Worm (Caenorhabditis elegans) whole organism, L4 larva: ENCODE results near the gene fbxa-158.

ENCODE experiments used
- R02D3.7 ChIP-seq: fragments of 150-350 bp; sonication (generic microtip); optimal IDR thresholded peaks from 3 replicates; lab custom pipeline; 2014; ENCODE audit warnings: missing biosample characterization, missing genetic modification characterization
- ama-1 ChIP-seq: fragments of 150-350 bp; optimal IDR thresholded peaks from 2 replicates; lab custom pipeline; 2014; ENCODE audit warnings: inconsistent platforms, mixed read lengths
- ceh-82 ChIP-seq: sonication (generic microtip); optimal IDR thresholded peaks from 2 replicates; lab custom pipeline; 2017; ENCODE audit warnings: missing biosample characterization, missing genetic modification characterization
- daf-12 ChIP-seq: fragments of 150-350 bp; optimal IDR thresholded peaks from 2 replicates; lab custom pipeline; 2014; ENCODE audit warnings: missing biosample characterization, missing genetic modification reagents, missing genetic modification characterization
- daf-16 ChIP-seq, 3 experiments: sonication (generic microtip); optimal IDR thresholded peaks; 2 replicates each; lab custom pipeline; 2016 to 2017; ENCODE audit warnings: missing genetic modification characterization in 3 of 3, missing genetic modification reagents in 3 of 3, mild to moderate bottlenecking in 2 of 3, missing compliant biosample characterization in 2 of 3, missing biosample characterization in 1 of 3, moderate library complexity in 1 of 3
- lin-13 ChIP-seq: fragments of 150-350 bp; optimal IDR thresholded peaks from 2 replicates; lab custom pipeline; 2014; ENCODE audit warnings: missing biosample characterization, missing genetic modification reagents, missing genetic modification characterization
- nhr-10 ChIP-seq: fragments of 150-350 bp; optimal IDR thresholded peaks from 2 replicates; lab custom pipeline; 2014; ENCODE audit warnings: missing biosample characterization, missing genetic modification characterization
- nhr-28 ChIP-seq: fragments of 150-350 bp; optimal IDR thresholded peaks from 2 replicates; lab custom pipeline; 2014; ENCODE audit warnings: missing biosample characterization, missing genetic modification characterization
- nhr-6 ChIP-seq: fragments of 150-350 bp; optimal IDR thresholded peaks from 2 replicates; lab custom pipeline; 2014; ENCODE audit warnings: missing biosample characterization, missing genetic modification characterization
- nhr-77 ChIP-seq: fragments of 150-350 bp; optimal IDR thresholded peaks from 2 replicates; lab custom pipeline; 2014; ENCODE audit warnings: missing biosample characterization, missing genetic modification characterization
- unc-130 ChIP-seq: sonication (generic microtip); optimal IDR thresholded peaks from 2 replicates; lab custom pipeline; 2016; ENCODE audit warnings: missing genetic modification reagents, missing genetic modification characterization, missing compliant biosample characterization
- zfp-2 ChIP-seq: sonication (generic microtip); optimal IDR thresholded peaks from 2 replicates; lab custom pipeline; 2016; ENCODE audit warnings: mild to moderate bottlenecking, missing genetic modification characterization, missing compliant biosample characterization

- TF ChIP-seq nhr-77 (no peak), daf-12 (tag; lab: Kevin White, UChicago) (no peak), nhr-28 (tag; lab: Kevin White, UChicago) (no peak), ceh-82 (tag; lab: Kevin White, UChicago) (no peak), unc-130 (no peak), daf-16 (GFP tag; optimal IDR thresholded peaks at IDR 0.05; lab: Kevin White, UChicago) (no peak), daf-16 (tag; optimal IDR thresholded peaks at IDR 0.05; lab: Kevin White, UChicago) (no peak), nhr-6 (tag; lab: Kevin White, UChicago) (no peak), ama-1 (lab: Kevin White, UChicago) (no peak), zfp-2 (tag; lab: Kevin White, UChicago) (no peak), R02D3.7 (tag; lab: Kevin White, UChicago) (no peak), lin-13 (GFP tag; lab: Kevin White, UChicago) (no peak), nhr-10 (tag; lab: Kevin White, UChicago) (no peak)
Measured at ce11 chrII:1589845-1590244, 31.2 kb downstream of the fbxa-158 start, which contains the start of gene T07H3.7.
